Fruit fly (Drosophila melanogaster): ENCODE measurements around the gene wge.

Gene wge

dm6 chr3R:22720808-22721306 lies at the start of gene wge:
wge (minus strand) TSS chr3R:22721150.
- TF ChIP-seq CG17806 (tag; optimal IDR thresholded peaks at IDR 0.05) (peak; percentile 62), Pif1B (GFP tag; optimal IDR thresholded peaks at IDR 0.05) (peak; percentile 66), CG34367 (tag; optimal IDR thresholded peaks at IDR 0.05) (peak; percentile 68), CG9948 (tag; optimal IDR thresholded peaks at IDR 0.05) (peak; percentile 62), D1 (tag; optimal IDR thresholded peaks at IDR 0.05) (no peak), EcR (GFP tag; optimal IDR thresholded peaks at IDR 0.05) (peak; percentile 5), fd96Ca (GFP tag; IDR thresholded peaks at IDR 0.05) (peak; percentile 57; the same call in 2 of the 3 replicates), Snoo (tag; optimal IDR thresholded peaks at IDR 0.05) (peak; percentile 59), CG12605 (GFP tag; IDR thresholded peaks at IDR 0.05) (peak; percentile 76; the same call in 1 of the 2 replicates), CG13204 (GFP tag; optimal IDR thresholded peaks at IDR 0.05) (peak; percentile 86), CG14655 (GFP tag; optimal IDR thresholded peaks at IDR 0.05) (peak; percentile 86), CG8159 (tag; optimal IDR thresholded peaks at IDR 0.05) (peak; percentile 80), CG32121 (GFP tag; IDR thresholded peaks at IDR 0.05) (peak; percentile 61), CG10348 (GFP tag; IDR thresholded peaks at IDR 0.05) (no peak), Ets98B (GFP tag; IDR thresholded peaks at IDR 0.05) (peak; percentile 66), CG8301 (tag; optimal IDR thresholded peaks at IDR 0.05) (peak; percentile 72), CG4496 (GFP tag; IDR thresholded peaks at IDR 0.05) (peak; percentile 80; the same call in 2 of the 3 replicates), Pif1A (GFP tag; optimal IDR thresholded peaks at IDR 0.05) (peak; percentile 83), rn (GFP tag; IDR thresholded peaks at IDR 0.05) (peak; percentile 48; the same call in 1 of the 2 replicates), gl (tag; optimal IDR thresholded peaks at IDR 0.05) (peak; percentile 84), CG15710 (tag; optimal IDR thresholded peaks at IDR 0.05) (peak; percentile 81)

dm6 chr3R:22770207-22770606 lies 49.3 kb upstream of the wge start, which contains the start of gene CG43093:
CG43093 (minus strand) TSS chr3R:22770307.
- TF ChIP-seq rn (GFP tag; IDR thresholded peaks at IDR 0.05) (no peak), D1 (tag; optimal IDR thresholded peaks at IDR 0.05) (no peak), CG4496 (GFP tag; IDR thresholded peaks at IDR 0.05) (no peak), fd96Ca (GFP tag; IDR thresholded peaks at IDR 0.05) (no peak), Pif1A (GFP tag; optimal IDR thresholded peaks at IDR 0.05) (no peak), EcR (GFP tag; optimal IDR thresholded peaks at IDR 0.05) (no peak), CG34367 (tag; optimal IDR thresholded peaks at IDR 0.05) (no peak), CG13204 (GFP tag; optimal IDR thresholded peaks at IDR 0.05) (no peak), CG12605 (GFP tag; IDR thresholded peaks at IDR 0.05) (no peak), CG10348 (GFP tag; IDR thresholded peaks at IDR 0.05) (no peak), CG15710 (tag; optimal IDR thresholded peaks at IDR 0.05) (no peak), Ets98B (GFP tag; IDR thresholded peaks at IDR 0.05) (no peak), CG17806 (tag; optimal IDR thresholded peaks at IDR 0.05) (no peak), CG8159 (tag; optimal IDR thresholded peaks at IDR 0.05) (no peak)

dm6 chr3R:22769567-22769966 lies 48.6 kb upstream of the wge start, which contains the start of gene CG43092:
CG43092 (minus strand) TSS chr3R:22769667.
- TF ChIP-seq Ets98B (GFP tag; IDR thresholded peaks at IDR 0.05) (no peak), CG32121 (GFP tag; IDR thresholded peaks at IDR 0.05) (no peak), CG4496 (GFP tag; IDR thresholded peaks at IDR 0.05) (no peak), CG15710 (tag; optimal IDR thresholded peaks at IDR 0.05) (no peak), CG8301 (tag; optimal IDR thresholded peaks at IDR 0.05) (no peak), EcR (GFP tag; optimal IDR thresholded peaks at IDR 0.05) (no peak), CG12605 (GFP tag; IDR thresholded peaks at IDR 0.05) (no peak), fd96Ca (GFP tag; IDR thresholded peaks at IDR 0.05) (no peak), Pif1B (GFP tag; optimal IDR thresholded peaks at IDR 0.05) (no peak), CG10348 (GFP tag; IDR thresholded peaks at IDR 0.05) (no peak), D1 (tag; optimal IDR thresholded peaks at IDR 0.05) (no peak), Pif1A (GFP tag; optimal IDR thresholded peaks at IDR 0.05) (no peak), CG13204 (GFP tag; optimal IDR thresholded peaks at IDR 0.05) (no peak), CG17806 (tag; optimal IDR thresholded peaks at IDR 0.05) (no peak), gl (tag; optimal IDR thresholded peaks at IDR 0.05) (no peak), CG9948 (tag; optimal IDR thresholded peaks at IDR 0.05) (no peak), Snoo (tag; optimal IDR thresholded peaks at IDR 0.05) (no peak), rn (GFP tag; IDR thresholded peaks at IDR 0.05) (no peak)

- TF ChIP-seq gl (tag; optimal IDR thresholded peaks at IDR 0.05) (no peak), Pif1B (GFP tag; optimal IDR thresholded peaks at IDR 0.05) (no peak), CG13204 (GFP tag; optimal IDR thresholded peaks at IDR 0.05) (no peak), fd96Ca (GFP tag; IDR thresholded peaks at IDR 0.05) (no peak), CG8301 (tag; optimal IDR thresholded peaks at IDR 0.05) (no peak), CG15710 (tag; optimal IDR thresholded peaks at IDR 0.05) (no peak), CG4496 (GFP tag; IDR thresholded peaks at IDR 0.05) (no peak), CG10348 (GFP tag; IDR thresholded peaks at IDR 0.05) (no peak), EcR (GFP tag; optimal IDR thresholded peaks at IDR 0.05) (no peak)
These were observed 47.7 kb upstream of the wge start, which contains the start of gene CG43091 for dm6 chr3R:22768633-22769032. CG43091 (minus strand) TSS chr3R:22768733.

- TF ChIP-seq CG13204 (GFP tag; optimal IDR thresholded peaks at IDR 0.05): no peak
- TF ChIP-seq CG34367 (tag; optimal IDR thresholded peaks at IDR 0.05): no peak
These were observed 46.6 kb upstream of the wge start, which contains the start of gene CG13841 for dm6 chr3R:22767599-22767998. CG13841 (minus strand) TSS chr3R:22767699.

DNA sequence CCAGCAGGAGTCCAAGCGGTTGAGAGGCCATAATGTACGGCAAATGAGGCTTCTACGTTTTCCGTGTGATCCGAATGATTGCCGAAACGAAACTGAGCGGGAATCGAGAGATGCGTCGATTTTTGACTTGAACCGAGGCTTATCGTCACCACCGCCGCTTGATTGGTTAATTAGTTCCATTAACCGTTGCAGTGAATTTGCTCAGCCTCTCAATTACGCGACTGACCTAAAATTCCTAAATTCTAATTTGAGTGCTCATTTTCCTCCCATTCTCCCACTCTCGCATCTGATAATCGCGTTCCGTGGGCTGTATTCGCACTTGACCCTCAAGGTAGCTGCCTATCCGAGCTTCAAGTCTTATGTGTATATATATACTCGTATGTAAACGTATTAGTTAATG lies 45.1 kb upstream of the wge start, which contains the start of gene Nepl15:
Gene Nepl15 (minus strand): TSS at position 101 of the 400 bp plus-strand sequence.
- TF ChIP-seq gl (tag; optimal IDR thresholded peaks at IDR 0.05): no peak
- no peak for TF ChIP-seq Ets98B (GFP tag; IDR thresholded peaks at IDR 0.05)
- no peak for TF ChIP-seq Pif1B (GFP tag; optimal IDR thresholded peaks at IDR 0.05)
- TF ChIP-seq CG32121 (GFP tag; IDR thresholded peaks at IDR 0.05): no peak
- no peak for TF ChIP-seq CG8159 (tag; optimal IDR thresholded peaks at IDR 0.05)
- no peak for TF ChIP-seq CG9948 (tag; optimal IDR thresholded peaks at IDR 0.05)
- TF ChIP-seq CG4496 (GFP tag; IDR thresholded peaks at IDR 0.05): no peak
- TF ChIP-seq D1 (tag; optimal IDR thresholded peaks at IDR 0.05): no peak
- no peak for TF ChIP-seq CG13204 (GFP tag; optimal IDR thresholded peaks at IDR 0.05)
